Fruit fly (Drosophila melanogaster) whole organism, wandering third instar larva: Measurements from ENCODE around the gene qjt.

Experiments used
- CG32264 ChIP-seq: fragments of 200-800 bp; sonication (Bioruptor generic); optimal IDR thresholded peaks from 2 replicates; lab custom pipeline; 2016; ENCODE audit warnings: missing biosample characterization, missing genetic modification characterization
- CrebA ChIP-seq: fragments of 200-800 bp; sonication (Bioruptor generic); optimal IDR thresholded peaks from 2 replicates; lab custom pipeline; 2016; ENCODE audit warnings: missing biosample characterization, mild to moderate bottlenecking, missing genetic modification characterization, borderline replicate concordance
- Hr78 ChIP-seq: fragments of >200 bp; optimal IDR thresholded peaks from 2 replicates; lab custom pipeline; 2017; ENCODE audit warnings: missing biosample characterization, missing genetic modification characterization
- Myc ChIP-seq: fragments of >200 bp; optimal IDR thresholded peaks from 2 replicates; lab custom pipeline; 2017
- psq ChIP-seq: fragments of 200-800 bp; sonication (Bioruptor generic); optimal IDR thresholded peaks from 3 replicates; lab custom pipeline; 2017; ENCODE audit warnings: missing biosample characterization, mild to moderate bottlenecking, missing genetic modification characterization, moderate library complexity
- sage ChIP-seq: fragments of 200-800 bp; sonication (Bioruptor generic); optimal IDR thresholded peaks from 2 replicates; lab custom pipeline; 2016; ENCODE audit warnings: missing biosample characterization, mild to moderate bottlenecking, missing genetic modification characterization
- usp ChIP-seq: fragments of >200 bp; optimal IDR thresholded peaks from 2 replicates; lab custom pipeline; 2017; ENCODE audit warnings: missing biosample characterization, missing genetic modification characterization

dm6 chr3L:17441602-17442001 is 37.3 kb upstream of the qjt start:
- TF ChIP-seq sage (no peak), usp (GFP tag; lab: Kevin White, UChicago) (no peak), CrebA (GFP tag; lab: Kevin White, UChicago) (no peak), CG32264 (no peak), psq (no peak), Myc (no peak), Hr78 (GFP tag; lab: Kevin White, UChicago) (no peak)
